Worm (Caenorhabditis elegans): ENCODE data around the gene nas-19.
"Not testable (repeated sequence)": the region's sequence is repeated elsewhere in the genome, so short reads cannot be mapped to it uniquely, and the experiment has no call there.

DNA sequence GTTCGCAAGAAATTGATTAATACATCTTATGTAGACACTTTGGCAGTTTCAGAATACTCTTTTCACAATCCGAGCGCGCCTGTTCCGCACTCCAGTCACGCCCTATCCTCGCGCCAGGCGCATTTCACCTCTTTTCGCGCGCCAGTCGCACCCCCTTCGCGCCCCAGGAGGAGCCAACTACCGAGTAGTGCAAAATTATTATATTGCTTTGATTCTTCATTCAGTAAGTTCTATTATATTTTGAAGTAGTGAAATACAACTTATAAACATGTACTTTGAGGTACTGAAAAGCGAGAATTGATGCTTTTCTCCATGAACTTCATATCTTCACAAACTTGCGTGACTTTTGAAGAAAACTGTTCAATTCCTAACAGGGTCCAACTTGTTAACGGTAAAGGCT, 6.4 kb downstream of the nas-19 start, which contains the start of gene nas-18:
- TF ChIP-seq flt-1 (GFP tag; IDR thresholded peaks at IDR 0.05); ref-1 (GFP tag; conservative IDR thresholded peaks at IDR 0.05): not testable (repeated sequence)

Data from whole organism, midembryonic.